Worm (Caenorhabditis elegans) whole organism, early embryonic: ENCODE results near the gene catp-8.
A peak's percentile ranks its signal among the peaks of the same experiment; 100 is the strongest.

ENCODE experiments used
- B0310.2 ChIP-seq: sonication (generic microtip); optimal IDR thresholded peaks from 2 replicates; lab custom pipeline; 2016; ENCODE audit warnings: mild to moderate bottlenecking, missing genetic modification characterization, missing compliant biosample characterization
- F13C5.2 ChIP-seq: sonication (generic microtip); optimal IDR thresholded peaks from 2 replicates; lab custom pipeline; 2017; ENCODE audit warnings: mild to moderate bottlenecking, missing genetic modification characterization, inconsistent platforms, missing compliant biosample characterization
- aly-1 ChIP-seq: sonication (generic microtip); optimal IDR thresholded peaks from 2 replicates; lab custom pipeline; 2016; ENCODE audit warnings: missing genetic modification characterization, missing compliant biosample characterization
- ama-1 ChIP-seq: fragments of 150-350 bp; optimal IDR thresholded peaks from 2 replicates; lab custom pipeline; 2014
- ceh-13 ChIP-seq: fragments of 200-800 bp; sonication (Bioruptor generic); optimal IDR thresholded peaks from 2 replicates; lab custom pipeline; 2018; ENCODE audit warnings: mild to moderate bottlenecking, missing genetic modification characterization, missing compliant biosample characterization
- ceh-36 ChIP-seq: sonication (generic microtip); optimal IDR thresholded peaks from 2 replicates; lab custom pipeline; 2016; ENCODE audit warnings: missing genetic modification characterization, inconsistent platforms, missing compliant biosample characterization
- ets-7 ChIP-seq: sonication (generic microtip); optimal IDR thresholded peaks from 2 replicates; lab custom pipeline; 2016; ENCODE audit warnings: missing genotype, missing genetic modification characterization, missing compliant biosample characterization
- flt-1 ChIP-seq: fragments of 200-800 bp; sonication (Bioruptor generic); IDR thresholded peaks from 2 replicates; pipeline ENCODE4 v1.3.6; 2022; ENCODE audit warnings: missing genetic modification characterization, missing compliant biosample characterization
- hmbx-1 ChIP-seq: sonication (generic microtip); optimal IDR thresholded peaks from 2 replicates; lab custom pipeline; 2016; ENCODE audit warnings: mild to moderate bottlenecking, missing genetic modification characterization, missing compliant biosample characterization
- hmg-4 ChIP-seq: fragments of 200-800 bp; sonication (Bioruptor generic); optimal IDR thresholded peaks from 2 replicates; lab custom pipeline; 2018; ENCODE audit warnings: mild to moderate bottlenecking, missing genetic modification characterization, missing compliant biosample characterization
- hnd-1 ChIP-seq: sonication (generic microtip); optimal IDR thresholded peaks from 2 replicates; lab custom pipeline; 2016; ENCODE audit warnings: missing genetic modification characterization, missing compliant biosample characterization
- pes-1 ChIP-seq: fragments of 200-800 bp; sonication (Bioruptor generic); IDR thresholded peaks from 2 replicates; pipeline ENCODE4 v1.3.6; 2022; ENCODE audit warnings: missing genetic modification reagents, missing genetic modification characterization, missing compliant biosample characterization
- scrt-1 ChIP-seq: fragments of 200-800 bp; sonication (Bioruptor generic); IDR thresholded peaks from 2 replicates; pipeline ENCODE4 v1.3.6; 2022; ENCODE audit warnings: missing genetic modification characterization, missing compliant biosample characterization
- sea-1 ChIP-seq: fragments of 200-800 bp; sonication (Bioruptor generic); conservative IDR thresholded peaks from 2 replicates; pipeline ENCODE4 v1.3.6; 2022; ENCODE audit warnings: missing genetic modification characterization, missing compliant biosample characterization
- tbx-11 ChIP-seq: fragments of 200-800 bp; sonication (Bioruptor generic); IDR thresholded peaks from 2 replicates; pipeline ENCODE4 v1.3.6; 2022; ENCODE audit warnings: missing genetic modification characterization, missing compliant biosample characterization
- tbx-37 ChIP-seq: fragments of 200-800 bp; sonication (Bioruptor generic); conservative IDR thresholded peaks from 2 replicates; pipeline ENCODE4 v1.3.6; 2022; ENCODE audit warnings: missing genetic modification reagents, missing genetic modification characterization, missing compliant biosample characterization
- tra-4 ChIP-seq: sonication (generic microtip); optimal IDR thresholded peaks from 2 replicates; lab custom pipeline; 2017; ENCODE audit warnings: missing genetic modification characterization, missing compliant biosample characterization

Gene catp-8

DNA sequence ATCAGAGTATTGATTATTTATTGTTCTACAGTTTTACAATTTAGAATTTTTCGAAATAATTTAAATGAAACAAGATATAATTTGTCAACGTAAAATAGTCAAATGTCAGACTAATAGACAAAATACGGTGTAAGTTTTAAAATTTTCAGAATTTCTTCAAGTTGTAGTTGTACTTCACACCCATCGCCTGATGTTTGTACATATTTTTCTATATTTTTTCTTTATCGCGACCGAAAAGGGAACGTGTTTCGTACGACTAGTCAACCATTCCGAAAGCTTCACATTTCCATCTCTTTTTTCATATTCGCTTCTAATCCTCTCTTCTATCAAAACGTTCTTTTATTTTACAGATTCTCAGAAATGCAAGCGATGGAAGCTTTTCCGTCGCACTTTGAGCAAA is 25.4 kb upstream of the catp-8 start, which contains the start of gene twk-25:
Gene twk-25 (plus strand): TSS at position 301 of the 400 bp plus-strand sequence.
- no peak for TF ChIP-seq F13C5.2 (tag; lab: Kevin White, UChicago)
- no peak for TF ChIP-seq sea-1
- TF ChIP-seq tbx-37 (GFP tag; lab: Robert Waterston, UW) = no peak
- no peak for TF ChIP-seq hnd-1 (tag; lab: Kevin White, UChicago)
- no peak for TF ChIP-seq ama-1 (lab: Kevin White, UChicago)
- no peak for TF ChIP-seq ceh-36 (tag; lab: Kevin White, UChicago)
- no peak for TF ChIP-seq tbx-11
- no peak for TF ChIP-seq hmg-4 (GFP tag; lab: Kevin White, UChicago)
- no peak for TF ChIP-seq pes-1
- TF ChIP-seq B0310.2 = no peak
- TF ChIP-seq tra-4 (tag; lab: Kevin White, UChicago) = no peak
- TF ChIP-seq scrt-1 (GFP tag; lab: Robert Waterston, UW) = no peak
- TF ChIP-seq ets-7 (tag; lab: Kevin White, UChicago) = no peak
- TF ChIP-seq aly-1 = no peak

DNA sequence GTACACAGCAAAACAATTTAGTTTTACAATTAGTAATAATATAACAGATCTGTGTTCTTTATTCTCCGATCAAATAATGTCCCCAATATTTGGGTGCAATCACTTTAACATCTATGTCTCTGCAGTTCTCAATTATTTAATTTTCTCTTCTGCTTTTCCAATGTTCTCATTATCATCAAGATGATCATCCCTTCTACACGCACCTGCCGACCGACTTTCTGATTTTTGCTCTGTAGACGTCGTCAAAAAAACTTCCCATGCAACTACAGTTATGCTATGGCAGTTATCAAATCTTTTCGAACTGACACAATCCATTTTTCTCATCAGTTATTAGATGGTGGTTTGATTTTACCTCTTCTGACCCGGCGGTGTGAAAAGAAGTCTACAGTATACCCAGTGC is 24.6 kb upstream of the catp-8 start:
- no peak for TF ChIP-seq ama-1 (lab: Kevin White, UChicago)
- no peak for TF ChIP-seq tbx-37 (GFP tag; lab: Robert Waterston, UW)
- TF ChIP-seq pes-1 = no peak
- TF ChIP-seq hmbx-1 (tag; lab: Kevin White, UChicago) = no peak
- TF ChIP-seq tbx-11 = no peak
- no peak for TF ChIP-seq ceh-36 (tag; lab: Kevin White, UChicago)

DNA sequence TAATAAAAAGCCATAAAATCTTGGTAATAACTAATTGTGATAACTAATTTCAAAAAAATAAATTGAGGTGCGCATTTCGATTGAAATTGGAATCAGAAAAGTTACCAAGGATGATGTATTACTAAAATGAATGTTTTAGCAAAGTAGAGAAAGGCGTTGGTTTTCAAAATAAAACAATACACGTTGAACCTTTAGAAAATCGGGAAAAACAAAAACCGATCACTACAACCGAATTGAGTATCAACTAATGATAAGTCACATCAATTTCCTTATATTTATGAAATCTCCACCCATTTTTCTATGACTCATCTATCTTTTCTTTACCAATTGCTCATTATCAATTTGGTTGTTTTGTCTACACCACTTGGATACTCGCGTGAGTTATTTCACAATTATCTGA is 21.4 kb upstream of the catp-8 start, which contains the start of gene H21P03.10:
Gene H21P03.10 (plus strand): TSS at position 301 of the 400 bp plus-strand sequence.
- no peak for TF ChIP-seq B0310.2
- no peak for TF ChIP-seq aly-1
- no peak for TF ChIP-seq flt-1
- no peak for TF ChIP-seq scrt-1 (GFP tag; lab: Robert Waterston, UW)
- TF ChIP-seq hmbx-1 (tag; lab: Kevin White, UChicago) = no peak
- TF ChIP-seq ama-1 (lab: Kevin White, UChicago) = no peak
- no peak for TF ChIP-seq hmg-4 (GFP tag; lab: Kevin White, UChicago)
- no peak for TF ChIP-seq F13C5.2 (tag; lab: Kevin White, UChicago)
- TF ChIP-seq hnd-1 (tag; lab: Kevin White, UChicago) = no peak
- TF ChIP-seq pes-1 = no peak
- no peak for TF ChIP-seq tbx-11
- no peak for TF ChIP-seq ceh-13 (GFP tag; lab: Kevin White, UChicago)
- no peak for TF ChIP-seq ceh-36 (tag; lab: Kevin White, UChicago)
- no peak for TF ChIP-seq tbx-37 (GFP tag; lab: Robert Waterston, UW)

DNA sequence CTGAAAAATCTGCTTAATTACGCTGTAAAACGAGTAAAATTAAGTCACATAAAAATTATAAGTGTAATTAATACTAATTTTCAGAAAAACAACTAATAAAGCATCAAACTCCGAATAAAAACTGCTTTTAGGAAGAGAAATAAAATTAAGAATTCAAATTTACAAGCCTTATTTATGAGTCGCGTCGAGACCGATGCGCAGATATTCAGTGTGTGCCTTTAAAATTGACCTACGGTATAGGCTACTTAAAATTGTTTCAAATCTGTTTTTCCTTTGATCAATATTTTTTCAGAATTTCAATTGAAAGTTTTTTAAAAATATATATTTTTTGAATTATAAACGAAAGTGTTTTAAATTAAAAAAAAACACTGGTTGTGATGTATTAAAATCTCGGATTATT is 19.1 kb upstream of the catp-8 start, which contains the start of gene sms-1:
Gene sms-1 (minus strand): TSS at position 6 of the 400 bp plus-strand sequence.
- TF ChIP-seq aly-1 (no peak), hmbx-1 (tag; lab: Kevin White, UChicago) (no peak), tbx-37 (GFP tag; lab: Robert Waterston, UW) (no peak), ceh-36 (tag; lab: Kevin White, UChicago) (no peak), F13C5.2 (tag; lab: Kevin White, UChicago) (no peak), tbx-11 (no peak), scrt-1 (GFP tag; lab: Robert Waterston, UW) (no peak), ets-7 (tag; lab: Kevin White, UChicago) (no peak), ceh-13 (GFP tag; lab: Kevin White, UChicago) (no peak), ama-1 (lab: Kevin White, UChicago) (no peak)

DNA sequence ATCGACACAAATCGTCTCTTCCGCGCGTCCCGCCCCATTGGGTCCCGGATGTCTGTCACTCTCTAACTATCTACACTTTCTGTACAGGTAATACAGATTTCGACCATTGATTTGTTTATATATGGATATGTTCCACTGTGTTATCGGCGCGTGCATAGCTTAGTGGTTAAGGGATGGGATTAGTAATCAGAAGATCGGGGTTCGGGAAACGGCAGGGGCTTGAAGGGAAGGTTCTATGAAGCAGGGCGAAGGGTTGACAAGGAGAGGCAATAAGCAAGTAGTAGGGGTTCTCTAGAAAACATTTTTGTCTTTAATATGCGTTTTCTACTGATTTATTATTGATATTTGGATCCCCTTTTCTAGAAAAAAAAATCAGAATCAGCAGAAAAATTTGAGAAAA is 18.3 kb upstream of the catp-8 start:
- TF ChIP-seq ceh-36 (tag; lab: Kevin White, UChicago) (peak; percentile 51), pes-1 (peak; percentile 72), scrt-1 (GFP tag; lab: Robert Waterston, UW) (peak; percentile 70; the same call in 1 of the 2 replicates), sea-1 (peak; percentile 67), flt-1 (peak; percentile 48; the same call in 1 of the 2 replicates), tbx-37 (GFP tag; lab: Robert Waterston, UW) (peak; percentile 42)

DNA sequence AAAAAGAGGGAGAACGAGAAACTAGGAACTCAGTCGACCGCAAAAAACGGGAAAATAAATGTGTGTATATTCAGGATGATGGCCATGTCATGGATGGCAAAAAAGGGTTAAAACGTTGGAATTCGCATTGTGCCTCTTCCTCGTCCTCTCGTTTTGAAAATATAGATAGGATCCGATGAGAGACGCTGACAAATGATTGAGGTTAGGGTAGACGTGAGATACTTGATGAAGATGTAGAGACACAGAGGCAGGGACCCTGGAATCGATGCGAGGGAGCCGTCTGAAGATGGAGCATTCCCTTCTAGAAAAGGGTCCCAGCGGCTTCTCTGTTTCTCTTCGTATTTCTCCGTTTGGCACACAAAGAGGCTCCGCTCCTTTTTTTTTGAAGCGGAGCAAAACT is 15.9 kb upstream of the catp-8 start:
- TF ChIP-seq scrt-1 (GFP tag; lab: Robert Waterston, UW) = no peak
- no peak for TF ChIP-seq hmg-4 (GFP tag; lab: Kevin White, UChicago)
- TF ChIP-seq F13C5.2 (tag; lab: Kevin White, UChicago) = peak; percentile 2
- TF ChIP-seq ama-1 (lab: Kevin White, UChicago) = no peak

DNA sequence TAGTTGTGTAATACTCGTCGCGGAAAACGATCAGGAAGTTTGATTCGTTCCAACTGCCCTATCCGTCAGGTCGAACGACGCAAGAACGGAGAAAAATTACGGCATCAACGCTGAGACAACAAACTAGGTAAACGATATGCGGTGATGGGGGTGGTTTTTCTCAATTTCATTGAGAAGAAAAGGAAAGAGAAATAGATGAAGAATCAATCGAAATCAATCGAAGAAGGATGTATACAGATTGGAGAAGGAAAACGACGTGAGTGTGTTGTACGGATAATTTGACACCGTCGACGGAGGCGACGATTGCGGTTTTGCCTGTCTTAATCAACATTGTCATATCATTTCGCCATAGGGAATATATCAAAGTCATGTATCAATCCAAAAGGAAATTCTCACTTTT is 14.8 kb upstream of the catp-8 start:
- TF ChIP-seq B0310.2 (no peak), ama-1 (lab: Kevin White, UChicago) (no peak), sea-1 (no peak), tra-4 (tag; lab: Kevin White, UChicago) (no peak), ceh-13 (GFP tag; lab: Kevin White, UChicago) (no peak), tbx-37 (GFP tag; lab: Robert Waterston, UW) (no peak), aly-1 (no peak), scrt-1 (GFP tag; lab: Robert Waterston, UW) (no peak), hmbx-1 (tag; lab: Kevin White, UChicago) (no peak), flt-1 (no peak), ets-7 (tag; lab: Kevin White, UChicago) (no peak)

DNA sequence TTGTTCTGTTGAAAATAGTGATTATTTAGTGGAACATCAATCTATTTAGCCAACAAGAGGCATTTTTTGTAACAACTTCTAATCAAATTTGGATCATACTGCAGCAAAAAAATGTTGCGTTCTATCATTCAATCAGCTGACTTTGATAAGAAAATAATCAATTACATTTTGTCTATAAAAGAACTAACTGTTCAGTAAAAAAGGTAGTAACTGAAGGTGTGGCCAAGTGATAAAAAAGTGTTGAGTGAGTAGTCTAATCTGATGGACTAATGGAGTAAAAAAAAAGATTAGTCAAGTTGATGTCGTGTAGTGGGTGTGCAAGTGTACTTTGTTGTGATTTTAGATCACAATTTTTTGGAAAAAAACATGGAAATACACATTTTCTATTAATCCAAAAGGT is 13.3 kb upstream of the catp-8 start:
- no peak for TF ChIP-seq F13C5.2 (tag; lab: Kevin White, UChicago)
- no peak for TF ChIP-seq tbx-11
- TF ChIP-seq hmg-4 (GFP tag; lab: Kevin White, UChicago) = no peak
- TF ChIP-seq B0310.2 = no peak
- no peak for TF ChIP-seq aly-1
- TF ChIP-seq pes-1 = no peak
